Worm (Caenorhabditis elegans) whole organism, late embryonic: ENCODE data around the gene srd-16.

Experiments used
- ama-1 ChIP-seq: fragments of 150-350 bp; optimal IDR thresholded peaks from 2 replicates; lab custom pipeline; 2014
- ceh-9 ChIP-seq: sonication (generic microtip); optimal IDR thresholded peaks from 2 replicates; lab custom pipeline; 2016; ENCODE audit warnings: mild to moderate bottlenecking, missing genetic modification characterization, inconsistent platforms, missing compliant biosample characterization
- hlh-15 ChIP-seq: sonication (generic microtip); optimal IDR thresholded peaks from 2 replicates; lab custom pipeline; 2016; ENCODE audit warnings: missing genetic modification characterization, missing compliant biosample characterization
- lin-11 ChIP-seq: fragments of 200-800 bp; sonication (Bioruptor generic); optimal IDR thresholded peaks from 2 replicates; lab custom pipeline; 2018; ENCODE audit warnings: mild to moderate bottlenecking, missing genetic modification characterization, missing compliant biosample characterization
- pag-3 ChIP-seq: sonication (generic microtip); optimal IDR thresholded peaks from 2 replicates; lab custom pipeline; 2016; ENCODE audit warnings: missing compliant biosample characterization, missing genetic modification characterization, borderline replicate concordance

ce11 chrV:5916862-5917261 is 17.0 kb upstream of the srd-16 start:
- TF ChIP-seq hlh-15 (tag; lab: Kevin White, UChicago) (no peak), ceh-9 (tag; lab: Kevin White, UChicago) (no peak), lin-11 (tag; lab: Kevin White, UChicago) (no peak), ama-1 (lab: Kevin White, UChicago) (no peak), pag-3 (tag; lab: Kevin White, UChicago) (no peak)
